Fruit fly (Drosophila melanogaster): ENCODE results near the gene CG7131.

DNA sequence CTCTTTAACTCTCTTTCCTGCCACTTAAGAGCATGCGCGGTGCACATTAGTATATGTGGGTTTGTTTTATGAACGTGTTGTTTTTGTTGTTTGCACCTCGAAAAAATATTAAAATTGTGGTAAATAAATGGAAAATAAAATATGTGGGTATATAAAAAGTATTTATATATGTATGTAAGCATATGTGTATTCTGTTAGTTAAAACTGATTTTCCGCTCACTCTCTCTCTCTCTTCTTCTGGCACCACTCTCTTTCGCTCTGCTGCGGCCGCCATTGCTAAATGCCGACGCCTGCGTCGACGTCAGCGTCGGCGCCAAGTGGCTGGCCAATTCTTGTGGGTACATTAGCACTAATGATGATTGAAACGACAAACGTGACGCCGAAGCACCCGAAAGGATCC lies 23.3 kb downstream of the CG7131 start:
- TF ChIP-seq psq (GFP tag; optimal IDR thresholded peaks at IDR 0.05) (no peak), Myc (optimal IDR thresholded peaks at IDR 0.05) (no peak), Rel (GFP tag; optimal IDR thresholded peaks at IDR 0.05) (no peak), Rel (tag; optimal IDR thresholded peaks at IDR 0.05) (no peak), br (GFP tag; optimal IDR thresholded peaks at IDR 0.05) (no peak), pan (optimal IDR thresholded peaks at IDR 0.05) (no peak), sv (GFP tag; optimal IDR thresholded peaks at IDR 0.05) (no peak)

Measured in whole organism, wandering third instar larva.